Fruit fly (Drosophila melanogaster): ENCODE results near the gene Tgi.

Gene Tgi

dm6 chr3L:13479609-13480240 is 6.9 kb upstream of the Tgi start (continued):
- TF ChIP-seq chif (GFP tag; optimal IDR thresholded peaks at IDR 0.05) (peak in 1 of 2 experiments; percentile 1), CG9932 (GFP tag; IDR thresholded peaks at IDR 0.05) (peak; percentile 39; the same call in 1 of the 2 replicates), caup (GFP tag; optimal IDR thresholded peaks at IDR 0.05; ENCODE audit: severe bottlenecking) (peak; percentile 52), CG17612 (GFP tag; IDR thresholded peaks at IDR 0.05) (no peak), Hsf (GFP tag; optimal IDR thresholded peaks at IDR 0.05) (peak; percentile 38), CG15269 (tag; optimal IDR thresholded peaks at IDR 0.05) (peak; percentile 64), fd96Cb (tag; optimal IDR thresholded peaks at IDR 0.05) (peak; percentile 12), CG2120 (GFP tag; optimal IDR thresholded peaks at IDR 0.05) (peak; percentile 78), Xbp1 (GFP tag; optimal IDR thresholded peaks at IDR 0.05) (peak; percentile 51), lmd (GFP tag; IDR thresholded peaks at IDR 0.05) (peak; percentile 65), CG6813 (GFP tag; optimal IDR thresholded peaks at IDR 0.05) (peak; percentile 43), CG4424 (GFP tag; optimal IDR thresholded peaks at IDR 0.05) (peak; percentile 37), CG10366 (GFP tag; IDR thresholded peaks at IDR 0.05) (0 out of 2 replicates have a peak, but pooled peaks have one; percentile 26), cwo (GFP tag; optimal IDR thresholded peaks at IDR 0.05) (peak; percentile 29), Oaz (GFP tag; IDR thresholded peaks at IDR 0.05) (0 out of 2 replicates have a peak, but pooled peaks have one; percentile 28), maf-S (GFP tag; optimal IDR thresholded peaks at IDR 0.05) (no peak), Myb (GFP tag; optimal IDR thresholded peaks at IDR 0.05) (peak; percentile 17), Trl (optimal IDR thresholded peaks at IDR 0.05) (peak in 1 of 2 experiments; percentile 23), Trl (GFP tag; optimal IDR thresholded peaks at IDR 0.05) (no peak), CoRest (tag; optimal IDR thresholded peaks at IDR 0.05) (peak; percentile 67), CG9609 (GFP tag; optimal IDR thresholded peaks at IDR 0.05) (no peak), CG8089 (GFP tag; optimal IDR thresholded peaks at IDR 0.05) (no peak), CG3281 (GFP tag; optimal IDR thresholded peaks at IDR 0.05) (peak; percentile 78), CG31224 (GFP tag; IDR thresholded peaks at IDR 0.05) (0 out of 2 replicates have a peak, but pooled peaks have one; percentile 41), CG9876 (GFP tag; optimal IDR thresholded peaks at IDR 0.05) (no peak), CG12769 (tag; optimal IDR thresholded peaks at IDR 0.05) (peak; percentile 52), CG16815 (GFP tag; optimal IDR thresholded peaks at IDR 0.05) (peak; percentile 18), Ptx1 (GFP tag; IDR thresholded peaks at IDR 0.05) (peak; percentile 65), CG6175 (GFP tag; IDR thresholded peaks at IDR 0.05) (0 out of 3 replicates have a peak, but pooled peaks have one; percentile 9), Camta (GFP tag; optimal IDR thresholded peaks at IDR 0.05) (peak; percentile 15), CG4820 (GFP tag; optimal IDR thresholded peaks at IDR 0.05) (peak; percentile 2), CG10147 (GFP tag; optimal IDR thresholded peaks at IDR 0.05) (peak; percentile 40), CG17359 (tag; optimal IDR thresholded peaks at IDR 0.05) (peak; percentile 49), zfh1 (GFP tag; IDR thresholded peaks at IDR 0.05) (no peak), zfh2 (GFP tag; optimal IDR thresholded peaks at IDR 0.05) (peak; percentile 35), CG12299 (tag; optimal IDR thresholded peaks at IDR 0.05) (no peak), CG12104 (GFP tag; optimal IDR thresholded peaks at IDR 0.05) (peak; percentile 68), CG8944 (GFP tag; optimal IDR thresholded peaks at IDR 0.05) (peak; percentile 8), CG8281 (tag; optimal IDR thresholded peaks at IDR 0.05) (peak; percentile 0), Hmr (GFP tag; optimal IDR thresholded peaks at IDR 0.05) (peak; percentile 56), CG9727 (GFP tag; optimal IDR thresholded peaks at IDR 0.05) (peak; percentile 62), sug (tag; optimal IDR thresholded peaks at IDR 0.05) (peak; percentile 15), tin (GFP tag; optimal IDR thresholded peaks at IDR 0.05) (peak; percentile 6), Deaf1 (tag; optimal IDR thresholded peaks at IDR 0.05) (no peak), lilli (GFP tag; optimal IDR thresholded peaks at IDR 0.05) (peak; percentile 48), chinmo (GFP tag; IDR thresholded peaks at IDR 0.05; ENCODE audit: partially characterized antibody) (peak; percentile 64; the same call in 1 of the 4 replicates), sisA (GFP tag; IDR thresholded peaks at IDR 0.05) (peak; percentile 39), pb (GFP tag; optimal IDR thresholded peaks at IDR 0.05) (no peak), CG14441 (GFP tag; IDR thresholded peaks at IDR 0.05) (peak; percentile 56), Ada2b (GFP tag; IDR thresholded peaks at IDR 0.05) (peak; percentile 44; the same call in 1 of the 2 replicates)
